In the genomic region with DNA sequence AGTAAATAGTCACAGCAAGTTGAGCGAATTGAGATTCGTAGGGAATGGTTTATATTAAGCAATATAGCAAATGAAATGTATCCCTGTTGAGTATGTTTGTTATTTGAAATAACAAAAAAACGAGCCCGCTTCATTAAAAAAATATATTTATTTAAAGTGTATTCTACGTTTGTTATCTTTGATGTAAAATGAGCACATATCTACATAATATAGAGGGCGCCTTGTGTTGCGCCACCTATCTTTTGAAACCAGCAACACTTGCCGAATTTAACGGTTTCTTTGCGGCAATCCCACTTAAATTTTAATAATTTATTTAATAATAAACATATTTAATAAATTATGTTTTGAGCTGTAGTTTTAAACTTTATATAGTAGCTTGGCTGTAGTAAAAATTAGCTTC, we compare ENCODE assay signal across 3 fruit fly cellular contexts.
A peak's percentile ranks its signal among the peaks of the same experiment; 100 is the strongest.
TF ChIP-seq lines count a peak whose summit lies in the region.

No protein-coding gene starts in this region.

- TF ChIP-seq CTCF in S2 (optimal IDR thresholded peaks at IDR 0.05; lab: Kevin White, UChicago): peak; percentile 46 to 89
- peak; percentile 94 for TF ChIP-seq CTCF in whole organism, embryonic (GFP tag; optimal IDR thresholded peaks at IDR 0.05; lab: Kevin White, UChicago)

TF ChIP-seq in whole organism, embryonic, 481 proteins besides CTCF, POLR2A, EP300 and RAD21 (continues in another document):
- TF ChIP-seq Med (GFP tag; lab: Kevin White, UChicago) (peak; percentile 55), lilli (GFP tag; optimal IDR thresholded peaks at IDR 0.05; lab: Kevin White, UChicago) (no peak), bsh (GFP tag; optimal IDR thresholded peaks at IDR 0.05; lab: Kevin White, UChicago) (peak in 1 of 2 experiments; percentile 14), Bgb (GFP tag; IDR thresholded peaks at IDR 0.05; lab: Robert Waterston, UW; ENCODE audit: partially characterized antibody) (peak; percentile 18; the same call in 1 of the 2 replicates), tin (GFP tag; optimal IDR thresholded peaks at IDR 0.05; lab: Kevin White, UChicago) (peak; percentile 7), amos (GFP tag; IDR thresholded peaks at IDR 0.05; lab: Robert Waterston, UW; ENCODE audit: partially characterized antibody) (peak; percentile 53; the same call in 1 of the 2 replicates), Lhr (GFP tag; optimal IDR thresholded peaks at IDR 0.05; lab: Kevin White, UChicago) (peak; percentile 8), CoRest (tag; optimal IDR thresholded peaks at IDR 0.05; lab: Kevin White, UChicago) (peak; percentile 19), Rfx (GFP tag; IDR thresholded peaks at IDR 0.05; lab: Robert Waterston, UW) (peak; percentile 48; the same call in 1 of the 2 replicates), CG11504 (tag; optimal IDR thresholded peaks at IDR 0.05; lab: Kevin White, UChicago) (peak; percentile 42), CG7839 (tag; optimal IDR thresholded peaks at IDR 0.05; lab: Kevin White, UChicago) (peak; percentile 33), dpn (GFP tag; optimal IDR thresholded peaks at IDR 0.05; lab: Kevin White, UChicago) (peak in 1 of 2 experiments; percentile 18), vvl (GFP tag; IDR thresholded peaks at IDR 0.05; lab: Robert Waterston, UW) (peak; percentile 24; the same call in 1 of the 2 replicates), Myb (GFP tag; optimal IDR thresholded peaks at IDR 0.05; lab: Kevin White, UChicago) (peak; percentile 69), az2 (GFP tag; optimal IDR thresholded peaks at IDR 0.05; lab: Kevin White, UChicago) (peak; percentile 21), nau (GFP tag; optimal IDR thresholded peaks at IDR 0.05; lab: Kevin White, UChicago) (no peak), Bteb2 (GFP tag; optimal IDR thresholded peaks at IDR 0.05; lab: Kevin White, UChicago) (no peak), CG2712 (tag; optimal IDR thresholded peaks at IDR 0.05; lab: Kevin White, UChicago) (peak; percentile 47), CG6813 (GFP tag; optimal IDR thresholded peaks at IDR 0.05; lab: Kevin White, UChicago) (no peak), CG2199 (GFP tag; IDR thresholded peaks at IDR 0.05; lab: Robert Waterston, UW) (0 out of 3 replicates have a peak, but pooled peaks have one; percentile 68), gem (tag; optimal IDR thresholded peaks at IDR 0.05; lab: Kevin White, UChicago) (peak; percentile 32), ATbp (GFP tag; optimal IDR thresholded peaks at IDR 0.05; lab: Kevin White, UChicago) (no peak), stwl (tag; optimal IDR thresholded peaks at IDR 0.05; lab: Kevin White, UChicago) (peak; percentile 61), nmo (GFP tag; optimal IDR thresholded peaks at IDR 0.05; lab: Kevin White, UChicago) (peak; percentile 4), CG15696 (tag; optimal IDR thresholded peaks at IDR 0.05; lab: Kevin White, UChicago) (peak; percentile 43), H2.0 (GFP tag; IDR thresholded peaks at IDR 0.05; lab: Robert Waterston, UW) (0 out of 2 replicates have a peak, but pooled peaks have one; percentile 13), CG30403 (GFP tag; optimal IDR thresholded peaks at IDR 0.05; lab: Kevin White, UChicago) (peak; percentile 23), CG8290 (GFP tag; optimal IDR thresholded peaks at IDR 0.05; lab: Kevin White, UChicago) (no peak), CG8290 (tag; optimal IDR thresholded peaks at IDR 0.05; lab: Kevin White, UChicago) (no peak), ase (GFP tag; IDR thresholded peaks at IDR 0.05; lab: Robert Waterston, UW) (0 out of 3 replicates have a peak, but pooled peaks have one; percentile 31), CG17361 (GFP tag; IDR thresholded peaks at IDR 0.05; lab: Robert Waterston, UW) (peak; percentile 48; the same call in 2 of the 3 replicates), pan (optimal IDR thresholded peaks at IDR 0.05; lab: Kevin White, UChicago) (no peak), pan (GFP tag; optimal IDR thresholded peaks at IDR 0.05 in 1 of 2, IDR thresholded peaks at IDR 0.05 in 1 of 2) (peak in 1 of 2 experiments; percentile 12), CG8478 (optimal IDR thresholded peaks at IDR 0.05; lab: Kevin White, UChicago) (no peak), CG17829 (tag; optimal IDR thresholded peaks at IDR 0.05; lab: Kevin White, UChicago) (peak; percentile 33), Xbp1 (GFP tag; optimal IDR thresholded peaks at IDR 0.05; lab: Kevin White, UChicago) (peak; percentile 54), Sox102F (GFP tag; optimal IDR thresholded peaks at IDR 0.05; lab: Kevin White, UChicago) (peak; percentile 27), NFAT (GFP tag; IDR thresholded peaks at IDR 0.05; lab: Robert Waterston, UW) (peak; percentile 27; the same call in 1 of the 2 replicates), CG3995 (GFP tag; optimal IDR thresholded peaks at IDR 0.05; lab: Kevin White, UChicago) (no peak), D19A (tag; optimal IDR thresholded peaks at IDR 0.05; lab: Kevin White, UChicago) (peak; percentile 18)

TF ChIP-seq in whole organism, prepupa, 60 proteins besides CTCF, POLR2A, EP300 and RAD21:
- TF ChIP-seq net (GFP tag; optimal IDR thresholded peaks at IDR 0.05; lab: Kevin White, UChicago) (no peak), Sox15 (GFP tag; optimal IDR thresholded peaks at IDR 0.05; lab: Kevin White, UChicago) (no peak), CG1621 (tag; optimal IDR thresholded peaks at IDR 0.05; lab: Kevin White, UChicago) (no peak), CG31627 (GFP tag; optimal IDR thresholded peaks at IDR 0.05; lab: Kevin White, UChicago) (peak; percentile 11), svp (GFP tag; lab: Kevin White, UChicago) (peak; percentile 37), Hr38 (GFP tag; optimal IDR thresholded peaks at IDR 0.05; lab: Kevin White, UChicago) (no peak), cyc (GFP tag; optimal IDR thresholded peaks at IDR 0.05; lab: Kevin White, UChicago) (no peak), CG9139 (GFP tag; optimal IDR thresholded peaks at IDR 0.05; lab: Kevin White, UChicago) (no peak), spab (GFP tag; optimal IDR thresholded peaks at IDR 0.05; lab: Kevin White, UChicago) (no peak), Hr39 (GFP tag; optimal IDR thresholded peaks at IDR 0.05; lab: Kevin White, UChicago) (no peak), pdm3 (GFP tag; optimal IDR thresholded peaks at IDR 0.05; lab: Kevin White, UChicago) (peak; percentile 3), acj6 (GFP tag; optimal IDR thresholded peaks at IDR 0.05; lab: Kevin White, UChicago) (peak; percentile 13), Eip78C (GFP tag; lab: Kevin White, UChicago) (peak; percentile 17), lz (GFP tag; optimal IDR thresholded peaks at IDR 0.05; lab: Kevin White, UChicago) (no peak), CG6276 (GFP tag; optimal IDR thresholded peaks at IDR 0.05; lab: Kevin White, UChicago) (no peak), esn (GFP tag; optimal IDR thresholded peaks at IDR 0.05; lab: Kevin White, UChicago) (no peak), CG10669 (GFP tag; optimal IDR thresholded peaks at IDR 0.05; lab: Kevin White, UChicago) (no peak), Eip93F (GFP tag; optimal IDR thresholded peaks at IDR 0.05; lab: Kevin White, UChicago) (no peak), Lpt (GFP tag; optimal IDR thresholded peaks at IDR 0.05; lab: Kevin White, UChicago) (no peak), OdsH (GFP tag; optimal IDR thresholded peaks at IDR 0.05; lab: Kevin White, UChicago) (peak; percentile 10), salr (GFP tag; optimal IDR thresholded peaks at IDR 0.05; lab: Kevin White, UChicago) (no peak), Sox102F (GFP tag; optimal IDR thresholded peaks at IDR 0.05; lab: Kevin White, UChicago) (no peak), topi (GFP tag; optimal IDR thresholded peaks at IDR 0.05; lab: Kevin White, UChicago) (no peak), CG15336 (GFP tag; IDR thresholded peaks at IDR 0.05; lab: Robert Waterston, UW) (no peak)
TF ChIP-seq in whole organism, prepupa: peak in this region for 6.
